Worm (Caenorhabditis elegans): ENCODE results near the gene sri-2.

- TF ChIP-seq cnd-1 (tag; optimal IDR thresholded peaks at IDR 0.05) (no peak), elt-3 (tag; optimal IDR thresholded peaks at IDR 0.05) (no peak), nhr-76 (tag; optimal IDR thresholded peaks at IDR 0.05) (no peak)
Observed at ce11 chrV:15915919-15916318, 49.1 kb downstream of the sri-2 start, which contains the start of gene gst-38.

Measured in whole organism, mixed stage, embryonic.